Worm (Caenorhabditis elegans) whole organism, young adult: ENCODE data around the gene Y45F10C.4.
A peak's percentile ranks its signal among the peaks of the same experiment; 100 is the strongest.

Experiments
- C06A6.2 ChIP-seq: fragments of 200-800 bp; sonication (Bioruptor generic); conservative IDR thresholded peaks from 2 replicates; pipeline ENCODE4 v1.3.6; 2022; ENCODE audit warnings: missing genetic modification characterization, missing compliant biosample characterization
- F10E7.11 ChIP-seq: sonication (generic microtip); optimal IDR thresholded peaks from 2 replicates; lab custom pipeline; 2017; ENCODE audit warnings: mild to moderate bottlenecking, missing genetic modification characterization, moderate library complexity, missing compliant biosample characterization
- K11D2.4 ChIP-seq: fragments of 200-800 bp; sonication (Bioruptor generic); IDR thresholded peaks from 2 replicates; pipeline ENCODE4 v1.3.6; 2022; ENCODE audit warnings: missing genetic modification reagents, missing genetic modification characterization, missing compliant biosample characterization
- K12H6.12 ChIP-seq: fragments of 200-800 bp; sonication (Bioruptor generic); optimal IDR thresholded peaks from 2 replicates; lab custom pipeline; 2018; ENCODE audit warnings: mild to moderate bottlenecking, missing genetic modification characterization, missing compliant biosample characterization
- Y53F4B.3 ChIP-seq: fragments of 200-800 bp; sonication (Bioruptor generic); IDR thresholded peaks from 2 replicates; pipeline ENCODE4 v1.3.6; 2022; ENCODE audit warnings: missing genetic modification reagents, missing genetic modification characterization, missing compliant biosample characterization
- Y56A3A.18 ChIP-seq: fragments of 200-800 bp; sonication (Bioruptor generic); IDR thresholded peaks from 2 replicates; pipeline ENCODE4 v1.3.6; 2022; ENCODE audit warnings: missing genetic modification reagents, missing genetic modification characterization, missing compliant biosample characterization
- Y67H2A.10 ChIP-seq: fragments of 200-800 bp; sonication (Bioruptor generic); conservative IDR thresholded peaks from 2 replicates; pipeline ENCODE4 v1.3.6; 2022; ENCODE audit warnings: missing genetic modification reagents, missing genetic modification characterization, missing compliant biosample characterization
- Y95B8A.8 ChIP-seq: fragments of 200-800 bp; sonication (Bioruptor generic); IDR thresholded peaks from 2 replicates; pipeline ENCODE4 v1.3.6; 2022; ENCODE audit warnings: missing genetic modification reagents, missing genetic modification characterization, missing compliant biosample characterization
- atf-7 ChIP-seq: sonication (generic microtip); optimal IDR thresholded peaks from 2 replicates; lab custom pipeline; 2017; ENCODE audit warnings: mild to moderate bottlenecking, missing genetic modification characterization, missing compliant biosample characterization
- athp-1 ChIP-seq: sonication (generic microtip); optimal IDR thresholded peaks from 2 replicates; lab custom pipeline; 2017; ENCODE audit warnings: mild to moderate bottlenecking, missing genetic modification characterization, missing compliant biosample characterization
- attf-6 ChIP-seq: fragments of 200-800 bp; sonication (Bioruptor generic); IDR thresholded peaks from 2 replicates; pipeline ENCODE4 v1.3.6; 2022; ENCODE audit warnings: missing genetic modification reagents, missing genetic modification characterization, missing compliant biosample characterization
- bed-2 ChIP-seq: fragments of 200-800 bp; sonication (Bioruptor generic); IDR thresholded peaks from 2 replicates; pipeline ENCODE4 v1.3.6; 2022; ENCODE audit warnings: missing genetic modification reagents, missing genetic modification characterization, missing compliant biosample characterization
- ceh-58 ChIP-seq: fragments of 200-800 bp; sonication (Bioruptor generic); IDR thresholded peaks from 2 replicates; pipeline ENCODE4 v1.3.6; 2022; ENCODE audit warnings: missing genetic modification characterization, missing compliant biosample characterization
- ceh-91 ChIP-seq: fragments of 200-800 bp; sonication (Bioruptor generic); IDR thresholded peaks from 2 replicates; pipeline ENCODE4 v1.3.6; 2022; ENCODE audit warnings: missing genetic modification reagents, missing genetic modification characterization, missing compliant biosample characterization
- chd-7 ChIP-seq: sonication (generic microtip); optimal IDR thresholded peaks from 2 replicates; lab custom pipeline; 2016; ENCODE audit warnings: mild to moderate bottlenecking, missing genetic modification characterization, moderate library complexity, missing compliant biosample characterization
- die-1 ChIP-seq: sonication (generic microtip); optimal IDR thresholded peaks from 2 replicates; lab custom pipeline; 2016; ENCODE audit warnings: missing genotype, mild to moderate bottlenecking, missing genetic modification characterization, missing compliant biosample characterization
- dox-1 ChIP-seq: fragments of 200-800 bp; sonication (Bioruptor generic); IDR thresholded peaks from 2 replicates; pipeline ENCODE4 v1.3.6; 2022; ENCODE audit warnings: missing genetic modification reagents, missing genetic modification characterization, missing compliant biosample characterization
- dpl-1 ChIP-seq: fragments of 150-350 bp; optimal IDR thresholded peaks from 2 replicates; lab custom pipeline; 2014; ENCODE audit warnings: missing biosample characterization, missing genetic modification reagents, missing genetic modification characterization
- egl-18 ChIP-seq: fragments of 200-800 bp; sonication (Bioruptor generic); IDR thresholded peaks from 2 replicates; pipeline ENCODE4 v1.3.6; 2022; ENCODE audit warnings: missing genetic modification reagents, missing genetic modification characterization, missing compliant biosample characterization
- egrh-3 ChIP-seq: fragments of 200-800 bp; sonication (Bioruptor generic); IDR thresholded peaks from 2 replicates; pipeline ENCODE4 v1.3.6; 2022; ENCODE audit warnings: missing genetic modification reagents, missing genetic modification characterization, missing compliant biosample characterization
- ets-4 ChIP-seq: fragments of 200-800 bp; sonication (Bioruptor generic); optimal IDR thresholded peaks from 2 replicates; lab custom pipeline; 2018; ENCODE audit warnings: mild to moderate bottlenecking, missing genetic modification characterization, missing compliant biosample characterization
- him-1 ChIP-seq: sonication (generic microtip); optimal IDR thresholded peaks from 2 replicates; lab custom pipeline; 2016; ENCODE audit warnings: missing genotype, missing genetic modification reagents, missing genetic modification characterization, missing compliant biosample characterization
- hlh-12 ChIP-seq: sonication (generic microtip); optimal IDR thresholded peaks from 2 replicates; lab custom pipeline; 2016; ENCODE audit warnings: missing genetic modification characterization, missing compliant biosample characterization
- hmg-1.2 ChIP-seq: fragments of 200-800 bp; sonication (Bioruptor generic); IDR thresholded peaks from 2 replicates; pipeline ENCODE4 v1.3.6; 2022; ENCODE audit warnings: missing genetic modification reagents, missing genetic modification characterization, missing compliant biosample characterization
- hrde-1 ChIP-seq: sonication (generic microtip); optimal IDR thresholded peaks from 2 replicates; lab custom pipeline; 2016; ENCODE audit warnings: missing genetic modification characterization, mild to moderate bottlenecking, missing compliant biosample characterization, moderate library complexity, missing genotype, missing genetic modification reagents, borderline replicate concordance
- lag-1 ChIP-seq: fragments of 200-800 bp; sonication (Bioruptor generic); IDR thresholded peaks from 2 replicates; pipeline ENCODE4 v1.3.6; 2022; ENCODE audit warnings: missing genetic modification reagents, missing genetic modification characterization, missing compliant biosample characterization
- lir-1 ChIP-seq: fragments of 200-800 bp; sonication (Bioruptor generic); conservative IDR thresholded peaks from 2 replicates; pipeline ENCODE4 v1.3.6; 2022; ENCODE audit warnings: missing genetic modification reagents, missing genetic modification characterization, missing compliant biosample characterization
- lsl-1 ChIP-seq: fragments of 200-800 bp; sonication (Bioruptor generic); optimal IDR thresholded peaks from 2 replicates; lab custom pipeline; 2018; ENCODE audit warnings: mild to moderate bottlenecking, missing genetic modification characterization, moderate library complexity, missing compliant biosample characterization
- lsy-27 ChIP-seq: sonication (generic microtip); optimal IDR thresholded peaks from 2 replicates; lab custom pipeline; 2017; ENCODE audit warnings: missing genetic modification characterization, mild to moderate bottlenecking, missing compliant biosample characterization, antibody characterized with exemption, missing genotype, borderline replicate concordance; ENCODE audit not compliant: insufficient read depth
- mxl-1 ChIP-seq: sonication (generic microtip); optimal IDR thresholded peaks from 2 replicates; lab custom pipeline; 2016; ENCODE audit warnings: missing genetic modification characterization, missing compliant biosample characterization
- nhr-27 ChIP-seq: fragments of 200-800 bp; sonication (Bioruptor generic); optimal IDR thresholded peaks from 2 replicates; lab custom pipeline; 2018; ENCODE audit warnings: mild to moderate bottlenecking, missing genetic modification characterization, moderate library complexity, missing compliant biosample characterization
- nhr-80 ChIP-seq: sonication (generic microtip); optimal IDR thresholded peaks from 2 replicates; lab custom pipeline; 2016; ENCODE audit warnings: missing genetic modification characterization, missing compliant biosample characterization
- pbrm-1 ChIP-seq: fragments of 200-800 bp; sonication (Bioruptor generic); IDR thresholded peaks from 2 replicates; pipeline ENCODE4 v1.3.6; 2022; ENCODE audit warnings: missing genetic modification reagents, missing genetic modification characterization, missing compliant biosample characterization
- pha-4 ChIP-seq: fragments of 150-350 bp; sonication (generic microtip); optimal IDR thresholded peaks from 2 replicates; lab custom pipeline; 2014; ENCODE audit warnings: missing biosample characterization, missing genetic modification reagents, missing genetic modification characterization
- sea-2 ChIP-seq: fragments of 200-800 bp; sonication (Bioruptor generic); IDR thresholded peaks from 2 replicates; pipeline ENCODE4 v1.3.6; 2022; ENCODE audit warnings: missing genetic modification characterization, missing compliant biosample characterization
- snpc-1.3 ChIP-seq: sonication (generic microtip); optimal IDR thresholded peaks from 2 replicates; lab custom pipeline; 2017; ENCODE audit warnings: missing genetic modification characterization, mild to moderate bottlenecking, missing compliant biosample characterization, antibody characterized with exemption, moderate library complexity, missing genotype, missing genetic modification reagents; ENCODE audit not compliant: insufficient read depth
- tbp1 ChIP-seq: fragments of 200-800 bp; sonication (Bioruptor generic); optimal IDR thresholded peaks from 2 replicates; lab custom pipeline; 2018; ENCODE audit warnings: mild to moderate bottlenecking, missing genetic modification characterization, missing compliant biosample characterization
- unc-62 ChIP-seq: fragments of 150-350 bp; optimal IDR thresholded peaks from 2 replicates; lab custom pipeline; 2014; ENCODE audit warnings: missing biosample characterization, missing genetic modification reagents, missing genetic modification characterization
- ztf-18 ChIP-seq: sonication (generic microtip); optimal IDR thresholded peaks from 2 replicates; lab custom pipeline; 2016; ENCODE audit warnings: missing genotype, mild to moderate bottlenecking, missing genetic modification characterization, missing compliant biosample characterization
- ztf-22 ChIP-seq: fragments of 200-800 bp; sonication (Bioruptor generic); optimal IDR thresholded peaks from 2 replicates; lab custom pipeline; 2018; ENCODE audit warnings: mild to moderate bottlenecking, missing genetic modification characterization, moderate library complexity, missing compliant biosample characterization
- ztf-3 ChIP-seq: fragments of 200-800 bp; sonication (Bioruptor generic); optimal IDR thresholded peaks from 2 replicates; lab custom pipeline; 2018; ENCODE audit warnings: mild to moderate bottlenecking, missing genetic modification characterization, missing compliant biosample characterization
- ztf-6 ChIP-seq: fragments of 200-800 bp; sonication (Bioruptor generic); IDR thresholded peaks from 2 replicates; pipeline ENCODE4 v1.3.6; 2022; ENCODE audit warnings: missing genetic modification reagents, missing genetic modification characterization, missing compliant biosample characterization

Y45F10C.4 gene

DNA sequence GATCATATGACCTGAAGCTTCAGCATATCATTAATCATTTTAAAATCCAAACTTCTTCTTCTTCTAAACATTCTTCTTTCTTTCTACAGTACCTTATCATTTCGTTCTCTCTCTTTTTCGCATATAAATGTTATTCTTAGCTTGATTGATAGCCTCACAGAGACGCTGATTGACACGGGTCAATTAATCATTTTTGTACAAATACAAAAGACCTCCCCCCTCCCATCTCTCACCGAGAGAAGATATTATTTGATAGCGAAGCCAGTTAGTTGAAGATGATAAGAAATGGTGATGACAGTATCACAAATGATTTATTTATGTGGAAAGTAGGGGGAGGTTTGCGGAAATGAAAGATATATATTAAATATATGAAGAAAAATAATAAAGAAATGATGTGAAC, 18.7 kb upstream of the Y45F10C.4 start:
- TF ChIP-seq nhr-80 (tag; lab: Kevin White, UChicago) = peak; percentile 13
- no peak for TF ChIP-seq unc-62 (GFP tag; lab: Kevin White, UChicago)

ce11 chrIV:13679495-13679894, 15.5 kb upstream of the Y45F10C.4 start:
- TF ChIP-seq lag-1 (GFP tag; lab: Robert Waterston, UW) = no peak
- no peak for TF ChIP-seq Y67H2A.10 (GFP tag; lab: Robert Waterston, UW)
- no peak for TF ChIP-seq tbp1 (GFP tag; lab: Kevin White, UChicago)
- TF ChIP-seq him-1 (tag; lab: Kevin White, UChicago) = no peak
- no peak for TF ChIP-seq ztf-22 (GFP tag; lab: Kevin White, UChicago)
- no peak for TF ChIP-seq hrde-1
- no peak for TF ChIP-seq lsy-27 (tag; lab: Kevin White, UChicago)
- no peak for TF ChIP-seq ceh-58
- TF ChIP-seq ztf-18 = no peak
- TF ChIP-seq, all 124 proteins: peak for 0

- no peak for TF ChIP-seq F10E7.11 (tag; lab: Kevin White, UChicago)
- no peak for TF ChIP-seq K11D2.4
- TF ChIP-seq athp-1 = no peak
- TF ChIP-seq ceh-91 (GFP tag; lab: Robert Waterston, UW) = no peak
- TF ChIP-seq hlh-12 (tag; lab: Kevin White, UChicago) = no peak
- no peak for TF ChIP-seq egl-18
- TF ChIP-seq unc-62 (GFP tag; lab: Kevin White, UChicago) = no peak
- TF ChIP-seq hmg-1.2 (GFP tag; lab: Robert Waterston, UW) = no peak
- no peak for TF ChIP-seq ets-4 (GFP tag; lab: Kevin White, UChicago)
- no peak for TF ChIP-seq K12H6.12 (tag; lab: Kevin White, UChicago)
- no peak for TF ChIP-seq bed-2
- TF ChIP-seq Y95B8A.8 (GFP tag; lab: Robert Waterston, UW) = no peak
- TF ChIP-seq die-1 = no peak
- TF ChIP-seq sea-2 (GFP tag; lab: Robert Waterston, UW) = no peak
- no peak for TF ChIP-seq lir-1 (GFP tag; lab: Robert Waterston, UW)
- TF ChIP-seq atf-7 = no peak
- no peak for TF ChIP-seq egrh-3
Observed at ce11 chrIV:13678649-13679048, 14.7 kb upstream of the Y45F10C.4 start, which contains the start of gene srlf-26. srlf-26 (plus strand) TSS chrIV:13678949.

- TF ChIP-seq snpc-1.3 (tag; lab: Kevin White, UChicago) (no peak), ztf-6 (GFP tag; lab: Robert Waterston, UW) (no peak), dox-1 (no peak), chd-7 (tag; lab: Kevin White, UChicago) (no peak), nhr-27 (tag; lab: Kevin White, UChicago) (no peak), ztf-3 (GFP tag; lab: Kevin White, UChicago) (no peak), dpl-1 (GFP tag; lab: Kevin White, UChicago) (no peak), mxl-1 (tag; lab: Kevin White, UChicago) (no peak), C06A6.2 (GFP tag; lab: Robert Waterston, UW) (no peak), ceh-91 (GFP tag; lab: Robert Waterston, UW) (no peak), attf-6 (GFP tag; lab: Robert Waterston, UW) (no peak), pbrm-1 (no peak), Y56A3A.18 (GFP tag; lab: Robert Waterston, UW) (no peak), Y53F4B.3 (GFP tag; lab: Robert Waterston, UW) (no peak), lsl-1 (GFP tag; lab: Kevin White, UChicago) (no peak), pha-4 (tag; lab: Kevin White, UChicago) (no peak)
- TF ChIP-seq, all 124 proteins: peak for 0
Observed at ce11 chrIV:13673504-13673903, 9.5 kb upstream of the Y45F10C.4 start, which contains the start of gene oac-48. oac-48 (plus strand) TSS chrIV:13673804.
